Worm (Caenorhabditis elegans): Measurements from ENCODE around the gene F52G2.3.
"Not testable (repeated sequence)": the region's sequence is repeated elsewhere in the genome, so short reads cannot be mapped to it uniquely, and the experiment has no call there.

DNA sequence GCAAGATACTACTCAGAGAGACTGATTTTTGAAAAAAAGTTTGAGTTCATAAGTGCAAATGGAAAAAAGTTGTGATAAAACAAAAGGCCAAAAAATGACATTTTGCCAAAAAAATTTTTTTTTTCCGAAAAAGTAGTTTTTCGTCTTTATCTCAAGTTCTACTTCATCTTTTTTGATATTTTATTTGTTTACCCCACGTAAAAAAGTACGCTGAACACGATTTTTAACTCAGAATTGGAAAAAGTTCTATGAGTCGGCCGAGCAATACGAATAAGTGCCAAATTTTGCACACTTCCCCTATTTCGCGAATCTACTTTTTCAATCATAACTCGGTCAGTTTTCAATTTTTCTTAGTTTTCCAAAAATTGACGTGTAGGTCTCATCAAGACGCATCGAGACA, 30.9 kb upstream of the F52G2.3 start, which contains the start of gene sru-16:
- TF ChIP-seq bed-1 (GFP tag; IDR thresholded peaks at IDR 0.05); madf-6 (GFP tag; IDR thresholded peaks at IDR 0.05); madf-3 (GFP tag; IDR thresholded peaks at IDR 0.05); nhr-90 (tag; optimal IDR thresholded peaks at IDR 0.05); hrde-1 (tag; optimal IDR thresholded peaks at IDR 0.05; ENCODE audit: borderline replicate concordance); B0019.2 (GFP tag; conservative IDR thresholded peaks at IDR 0.05); sdz-38 (tag; optimal IDR thresholded peaks at IDR 0.05): not testable (repeated sequence)
